Worm (Caenorhabditis elegans): Measurements from ENCODE around the gene pro-3.

- TF ChIP-seq bed-3 (GFP tag; optimal IDR thresholded peaks at IDR 0.05) (no peak), mab-5 (tag; optimal IDR thresholded peaks at IDR 0.05) (no peak), mep-1 (tag; optimal IDR thresholded peaks at IDR 0.05) (no peak), ztf-11 (tag; optimal IDR thresholded peaks at IDR 0.05) (no peak), unc-39 (tag; optimal IDR thresholded peaks at IDR 0.05) (no peak), nhr-12 (tag; optimal IDR thresholded peaks at IDR 0.05) (no peak), cnd-1 (tag; optimal IDR thresholded peaks at IDR 0.05) (no peak), elt-3 (tag; optimal IDR thresholded peaks at IDR 0.05) (no peak), sem-2 (GFP tag; optimal IDR thresholded peaks at IDR 0.05) (no peak), lin-13 (tag; optimal IDR thresholded peaks at IDR 0.05) (no peak), pha-4 (tag; optimal IDR thresholded peaks at IDR 0.05) (no peak), lsy-2 (tag; optimal IDR thresholded peaks at IDR 0.05) (no peak), sptf-1 (tag; optimal IDR thresholded peaks at IDR 0.05) (no peak), ces-1 (GFP tag; optimal IDR thresholded peaks at IDR 0.05) (no peak)
Measured at ce11 chrV:19059873-19060272, 58.3 kb downstream of the pro-3 start, which contains the start of gene twk-46.

Data from whole organism, mixed stage, embryonic.